Worm (Caenorhabditis elegans) whole organism, L4 larva: ENCODE data around the gene sre-43.

ENCODE experiments used
- D1046.2 ChIP-seq: fragments of 200-800 bp; sonication (Bioruptor generic); IDR thresholded peaks from 2 replicates; pipeline ENCODE4 v1.3.6; 2022; ENCODE audit warnings: missing genetic modification characterization, missing compliant biosample characterization
- F26F4.8 ChIP-seq: fragments of 200-800 bp; sonication (Bioruptor generic); conservative IDR thresholded peaks from 2 replicates; pipeline ENCODE4 v1.3.6; 2022; ENCODE audit warnings: missing genetic modification characterization, missing compliant biosample characterization
- F37D6.2 ChIP-seq: sonication (generic microtip); optimal IDR thresholded peaks from 2 replicates; lab custom pipeline; 2016; ENCODE audit warnings: mild to moderate bottlenecking, missing genetic modification characterization, missing compliant biosample characterization
- F44E2.7 ChIP-seq: fragments of 200-800 bp; sonication (Bioruptor generic); IDR thresholded peaks from 2 replicates; pipeline ENCODE4 v2.1.2; 2022; ENCODE audit warnings: missing genetic modification characterization, missing compliant biosample characterization
- F49E8.2 ChIP-seq: sonication (generic microtip); optimal IDR thresholded peaks from 2 replicates; lab custom pipeline; 2016; ENCODE audit warnings: missing compliant biosample characterization, mild to moderate bottlenecking, missing genetic modification characterization, borderline replicate concordance
- R02D3.7 ChIP-seq: fragments of 150-350 bp; sonication (generic microtip); optimal IDR thresholded peaks from 3 replicates; lab custom pipeline; 2014; ENCODE audit warnings: missing biosample characterization, missing genetic modification characterization
- T26A8.4 ChIP-seq: fragments of 200-800 bp; sonication (Bioruptor generic); IDR thresholded peaks from 2 replicates; pipeline ENCODE4 v1.3.6; 2022; ENCODE audit warnings: missing genetic modification characterization, missing compliant biosample characterization
- Y48G9A.11 ChIP-seq: fragments of 200-800 bp; sonication (Bioruptor generic); IDR thresholded peaks from 2 replicates; pipeline ENCODE4 v1.3.6; 2022; ENCODE audit warnings: missing genetic modification reagents, missing genetic modification characterization, missing compliant biosample characterization
- Y75B8A.6 ChIP-seq: fragments of 200-800 bp; sonication (Bioruptor generic); IDR thresholded peaks from 2 replicates; pipeline ENCODE4 v1.3.6; 2022; ENCODE audit warnings: missing genetic modification reagents, missing genetic modification characterization, missing compliant biosample characterization
- aha-1 ChIP-seq: fragments of 150-350 bp; peaks from one replicate; lab custom pipeline; 2014; ENCODE audit warnings: missing biosample characterization, missing genetic modification characterization
- ama-1 ChIP-seq: fragments of 150-350 bp; optimal IDR thresholded peaks from 2 replicates; lab custom pipeline; 2014; ENCODE audit warnings: inconsistent platforms, mixed read lengths
- arid-1 ChIP-seq: fragments of 200-800 bp; sonication (Bioruptor generic); conservative IDR thresholded peaks from 2 replicates; pipeline ENCODE4 v1.3.6; 2022; ENCODE audit warnings: missing genetic modification reagents, missing genetic modification characterization, missing compliant biosample characterization
- ceh-20 ChIP-seq: fragments of 200-800 bp; sonication (Bioruptor generic); IDR thresholded peaks from 2 replicates; pipeline ENCODE4 v1.3.6; 2022; ENCODE audit warnings: missing genetic modification reagents, missing genetic modification characterization, missing compliant biosample characterization
- ceh-44 ChIP-seq: fragments of 200-800 bp; sonication (Bioruptor generic); IDR thresholded peaks from 2 replicates; pipeline ENCODE4 v1.3.6; 2022; ENCODE audit warnings: missing genetic modification reagents, missing genetic modification characterization, missing compliant biosample characterization
- ces-1 ChIP-seq: fragments of 150-350 bp; sonication (generic microtip); optimal IDR thresholded peaks from 4 replicates; lab custom pipeline; 2014; ENCODE audit warnings: missing biosample characterization, missing genetic modification reagents, missing genetic modification characterization
- cey-2 ChIP-seq: sonication (generic microtip); optimal IDR thresholded peaks from 3 replicates; lab custom pipeline; 2017; ENCODE audit warnings: missing genetic modification characterization, mild to moderate bottlenecking, missing compliant biosample characterization, antibody characterized with exemption, borderline replicate concordance; ENCODE audit not compliant: insufficient read depth
- ctbp-1 ChIP-seq: fragments of 200-800 bp; sonication (Bioruptor generic); IDR thresholded peaks from 2 replicates; pipeline ENCODE4 v1.3.6; 2022; ENCODE audit warnings: missing genetic modification reagents, missing genetic modification characterization, missing compliant biosample characterization
- daf-12 ChIP-seq: fragments of 150-350 bp; optimal IDR thresholded peaks from 2 replicates; lab custom pipeline; 2014; ENCODE audit warnings: missing biosample characterization, missing genetic modification reagents, missing genetic modification characterization
- daf-19 ChIP-seq: fragments of 200-800 bp; sonication (Bioruptor generic); conservative IDR thresholded peaks from 2 replicates; pipeline ENCODE4 v1.3.6; 2022; ENCODE audit warnings: missing genetic modification characterization, missing compliant biosample characterization
- daf-8 ChIP-seq: fragments of 200-800 bp; sonication (Bioruptor generic); IDR thresholded peaks from 2 replicates; pipeline ENCODE4 v1.3.6; 2022; ENCODE audit warnings: missing genetic modification characterization, missing compliant biosample characterization
- dmd-6 ChIP-seq: fragments of 200-800 bp; sonication (Bioruptor generic); IDR thresholded peaks from 2 replicates; pipeline ENCODE4 v1.3.6; 2022; ENCODE audit warnings: missing genetic modification reagents, missing genetic modification characterization, missing compliant biosample characterization
- dpl-1 ChIP-seq: fragments of 150-350 bp; optimal IDR thresholded peaks from 2 replicates; lab custom pipeline; 2014; ENCODE audit warnings: missing biosample characterization, missing genetic modification reagents, missing genetic modification characterization
- duxl-1 ChIP-seq: sonication (generic microtip); optimal IDR thresholded peaks from 2 replicates; lab custom pipeline; 2016; ENCODE audit warnings: mild to moderate bottlenecking, missing genetic modification characterization, moderate library complexity, missing compliant biosample characterization; ENCODE audit not compliant: poor library complexity
- fkh-10 ChIP-seq: fragments of 150-350 bp; optimal IDR thresholded peaks from 2 replicates; lab custom pipeline; 2014; ENCODE audit warnings: missing biosample characterization, missing genetic modification reagents, missing genetic modification characterization
- gei-8 ChIP-seq: fragments of 200-800 bp; sonication (Bioruptor generic); optimal IDR thresholded peaks from 2 replicates; lab custom pipeline; 2018; ENCODE audit warnings: mild to moderate bottlenecking, missing genetic modification characterization, missing compliant biosample characterization
- hlh-11 ChIP-seq: fragments of 200-800 bp; sonication (Bioruptor generic); optimal IDR thresholded peaks from 2 replicates; lab custom pipeline; 2018; ENCODE audit warnings: mild to moderate bottlenecking, missing genetic modification characterization, missing compliant biosample characterization
- hmg-1.1 ChIP-seq: fragments of 200-800 bp; sonication (Bioruptor generic); IDR thresholded peaks from 2 replicates; pipeline ENCODE4 v1.3.6; 2022; ENCODE audit warnings: missing genetic modification reagents, missing genetic modification characterization, missing compliant biosample characterization
- jun-1 ChIP-seq: fragments of 150-350 bp; optimal IDR thresholded peaks from 2 replicates; lab custom pipeline; 2014; ENCODE audit warnings: missing biosample characterization, missing genetic modification reagents, missing genetic modification characterization
- lin-1 ChIP-seq: fragments of 200-800 bp; sonication (Bioruptor generic); IDR thresholded peaks from 2 replicates; pipeline ENCODE4 v1.3.6; 2022; ENCODE audit warnings: missing genetic modification reagents, missing genetic modification characterization, missing compliant biosample characterization
- lin-13 ChIP-seq: fragments of 150-350 bp; optimal IDR thresholded peaks from 2 replicates; lab custom pipeline; 2014; ENCODE audit warnings: missing biosample characterization, missing genetic modification reagents, missing genetic modification characterization
- lin-15B ChIP-seq: fragments of 150-350 bp; sonication (generic microtip); optimal IDR thresholded peaks from 3 replicates; lab custom pipeline; 2014; ENCODE audit warnings: missing biosample characterization, missing genetic modification characterization
- lin-39 ChIP-seq: fragments of 150-350 bp; optimal IDR thresholded peaks from 2 replicates; lab custom pipeline; 2014; ENCODE audit warnings: missing biosample characterization, missing genetic modification reagents, missing genetic modification characterization
- madf-5 ChIP-seq, 2 experiments: fragments of 200-800 bp; sonication (Bioruptor generic); IDR thresholded peaks; 2 replicates each; pipeline ENCODE4 v1.3.6; 2022; ENCODE audit warnings: missing compliant biosample characterization in 2 of 2, missing genetic modification characterization in 2 of 2
- madf-9 ChIP-seq: fragments of 200-800 bp; sonication (Bioruptor generic); conservative IDR thresholded peaks from 2 replicates; pipeline ENCODE4 v1.3.6; 2022; ENCODE audit warnings: missing genetic modification reagents, missing genetic modification characterization, missing compliant biosample characterization
- mep-1 ChIP-seq: fragments of 150-350 bp; sonication (generic microtip); optimal IDR thresholded peaks from 3 replicates; lab custom pipeline; 2014; ENCODE audit warnings: missing biosample characterization, missing genetic modification characterization
- nhr-237 ChIP-seq: sonication (generic microtip); optimal IDR thresholded peaks from 2 replicates; lab custom pipeline; 2017; ENCODE audit warnings: missing biosample characterization, missing genetic modification characterization
- nhr-25 ChIP-seq: sonication (generic microtip); optimal IDR thresholded peaks from 2 replicates; lab custom pipeline; 2017; ENCODE audit warnings: missing genetic modification characterization, mild to moderate bottlenecking, missing compliant biosample characterization, antibody characterized with exemption, moderate library complexity, borderline replicate concordance; ENCODE audit not compliant: insufficient read depth
- nhr-28 ChIP-seq: fragments of 150-350 bp; optimal IDR thresholded peaks from 2 replicates; lab custom pipeline; 2014; ENCODE audit warnings: missing biosample characterization, missing genetic modification characterization
- nhr-41 ChIP-seq: fragments of 200-800 bp; sonication (Bioruptor generic); IDR thresholded peaks from 2 replicates; pipeline ENCODE4 v1.3.6; 2022; ENCODE audit warnings: missing genetic modification reagents, missing genetic modification characterization, missing compliant biosample characterization
- nhr-42 ChIP-seq: fragments of 200-800 bp; sonication (Bioruptor generic); IDR thresholded peaks from 2 replicates; pipeline ENCODE4 v1.3.6; 2022; ENCODE audit warnings: missing genetic modification characterization, missing compliant biosample characterization
- nhr-76 ChIP-seq: fragments of 150-350 bp; optimal IDR thresholded peaks from 2 replicates; lab custom pipeline; 2014; ENCODE audit warnings: missing biosample characterization, missing genetic modification characterization
- php-3 ChIP-seq: fragments of 200-800 bp; sonication (Bioruptor generic); IDR thresholded peaks from 2 replicates; pipeline ENCODE4 v1.3.6; 2022; ENCODE audit warnings: missing genetic modification reagents, missing genetic modification characterization, missing compliant biosample characterization
- rbr-2 ChIP-seq: sonication (generic microtip); optimal IDR thresholded peaks from 2 replicates; lab custom pipeline; 2016; ENCODE audit warnings: missing genotype, missing genetic modification characterization, missing compliant biosample characterization
- sdz-12 ChIP-seq: fragments of 200-800 bp; sonication (Bioruptor generic); optimal IDR thresholded peaks from 2 replicates; lab custom pipeline; 2018; ENCODE audit warnings: mild to moderate bottlenecking, missing genetic modification characterization, missing compliant biosample characterization
- spr-1 ChIP-seq: sonication (generic microtip); optimal IDR thresholded peaks from 2 replicates; lab custom pipeline; 2016; ENCODE audit warnings: mild to moderate bottlenecking, missing genetic modification characterization, missing compliant biosample characterization
- spr-3 ChIP-seq: fragments of 200-800 bp; sonication (Bioruptor generic); optimal IDR thresholded peaks from 2 replicates; lab custom pipeline; 2018; ENCODE audit warnings: mild to moderate bottlenecking, missing genetic modification characterization, missing compliant biosample characterization
- unc-39 ChIP-seq: sonication (generic microtip); optimal IDR thresholded peaks from 2 replicates; lab custom pipeline; 2017; ENCODE audit warnings: missing biosample characterization, missing genetic modification characterization
- unc-62 ChIP-seq, 3 experiments: fragments of 150-350 bp in 1 of 3; sonication (generic microtip); optimal IDR thresholded peaks in 2 of 3; peaks in 1 of 3; 1 replicate in 1 of 3; 2 replicates in 2 of 3; lab custom pipeline; 2014 to 2017; ENCODE audit warnings: missing biosample characterization in 3 of 3, missing genetic modification characterization in 3 of 3, missing genetic modification reagents in 3 of 3, missing genotype in 1 of 3
- vab-7 ChIP-seq: fragments of 200-800 bp; sonication (Bioruptor generic); IDR thresholded peaks from 2 replicates; pipeline ENCODE4 v1.3.6; 2022; ENCODE audit warnings: missing genetic modification reagents, missing genetic modification characterization, missing compliant biosample characterization
- zag-1 ChIP-seq: fragments of 150-350 bp; optimal IDR thresholded peaks from 2 replicates; lab custom pipeline; 2014; ENCODE audit warnings: missing biosample characterization, missing genetic modification characterization
- zfp-3 ChIP-seq: fragments of 200-800 bp; sonication (Bioruptor generic); conservative IDR thresholded peaks from 2 replicates; pipeline ENCODE4 v1.3.6; 2022; ENCODE audit warnings: missing genetic modification reagents, missing genetic modification characterization, missing compliant biosample characterization
- ztf-11 ChIP-seq: fragments of 150-350 bp; optimal IDR thresholded peaks from 2 replicates; lab custom pipeline; 2014; ENCODE audit warnings: missing biosample characterization, missing genetic modification characterization

Gene sre-43

DNA sequence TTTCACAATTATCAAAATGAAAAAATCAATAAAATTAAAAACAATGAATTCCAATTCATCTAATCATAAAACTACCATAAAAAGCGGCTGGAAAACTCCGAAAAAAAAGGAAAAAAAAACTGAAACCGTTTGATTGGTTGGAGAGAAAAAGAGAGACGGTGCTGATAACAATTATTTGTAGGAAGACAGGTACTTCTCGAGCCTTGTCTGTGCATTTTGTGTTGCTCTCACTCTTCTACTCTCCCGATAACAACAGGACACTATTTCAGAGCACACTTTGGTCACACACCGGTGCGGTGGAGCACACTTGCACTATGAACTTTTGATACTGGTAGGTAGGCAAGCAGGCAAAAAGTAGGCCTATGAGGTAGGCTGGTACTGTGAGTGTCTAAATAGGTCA lies 12.3 kb downstream of the sre-43 start (continued):
- TF ChIP-seq F49E8.2 (no peak), gei-8 (GFP tag; lab: Kevin White, UChicago) (no peak), arid-1 (GFP tag; lab: Robert Waterston, UW) (no peak), nhr-42 (peak; percentile 51; the same call in 1 of the 2 replicates), R02D3.7 (tag; lab: Kevin White, UChicago) (no peak), hlh-11 (tag; lab: Kevin White, UChicago) (peak; percentile 84), ceh-44 (GFP tag; lab: Robert Waterston, UW) (no peak), nhr-237 (no peak), duxl-1 (tag; lab: Kevin White, UChicago) (no peak), madf-5 (GFP tag; IDR thresholded peaks at IDR 0.05; lab: Robert Waterston, UW) (no peak), zag-1 (tag; lab: Kevin White, UChicago) (no peak), daf-8 (no peak), cey-2 (tag; lab: Kevin White, UChicago) (no peak), fkh-10 (GFP tag; lab: Kevin White, UChicago) (no peak), zfp-3 (no peak), lin-39 (tag; lab: Kevin White, UChicago) (no peak), unc-39 (tag; lab: Kevin White, UChicago) (no peak), dmd-6 (peak; percentile 91), sdz-12 (GFP tag; lab: Kevin White, UChicago) (no peak), aha-1 (peak; percentile 64), spr-3 (no peak), mep-1 (tag; lab: Kevin White, UChicago) (peak; percentile 29), dpl-1 (no peak), nhr-41 (GFP tag; lab: Robert Waterston, UW) (no peak), daf-19 (GFP tag; lab: Robert Waterston, UW) (no peak), nhr-25 (tag; lab: Kevin White, UChicago) (no peak), ceh-20 (no peak), vab-7 (no peak), lin-13 (no peak), hmg-1.1 (GFP tag; lab: Robert Waterston, UW) (no peak), nhr-28 (tag; lab: Kevin White, UChicago) (peak; percentile 99), nhr-76 (tag; lab: Kevin White, UChicago) (no peak), lin-15B (tag; lab: Kevin White, UChicago) (no peak), madf-9 (GFP tag; lab: Robert Waterston, UW) (no peak), jun-1 (no peak), Y48G9A.11 (GFP tag; lab: Robert Waterston, UW) (no peak), daf-12 (tag; lab: Kevin White, UChicago) (no peak), spr-1 (tag; lab: Kevin White, UChicago) (no peak), Y75B8A.6 (GFP tag; lab: Robert Waterston, UW) (no peak), lin-1 (peak; percentile 41; the same call in 1 of the 2 replicates), T26A8.4 (GFP tag; lab: Robert Waterston, UW) (no peak), ctbp-1 (GFP tag; lab: Robert Waterston, UW) (no peak), rbr-2 (tag; lab: Kevin White, UChicago) (no peak), unc-62 (GFP tag; optimal IDR thresholded peaks at IDR 0.05 in 1 of 2; lab: Kevin White, UChicago) (peak in 1 of 2 experiments; percentile 42), unc-62 (tag; optimal IDR thresholded peaks at IDR 0.05; lab: Kevin White, UChicago) (no peak), F37D6.2 (tag; lab: Kevin White, UChicago) (no peak), ces-1 (no peak), F44E2.7 (GFP tag; lab: Robert Waterston, UW) (no peak), ama-1 (lab: Kevin White, UChicago) (no peak), D1046.2 (GFP tag; lab: Robert Waterston, UW) (no peak), php-3 (peak; percentile 86), ztf-11 (tag; lab: Kevin White, UChicago) (no peak), F26F4.8 (no peak)
